Fruit fly (Drosophila melanogaster): ENCODE results near the gene CG32163.
A peak's percentile ranks its signal among the peaks of the same experiment; 100 is the strongest.

dm6 chr3L:16612972-16613371 is 26.0 kb downstream of the CG32163 start:
- TF ChIP-seq CG10631 (GFP tag; optimal IDR thresholded peaks at IDR 0.05): no peak
- TF ChIP-seq CG6276 (GFP tag; optimal IDR thresholded peaks at IDR 0.05): no peak
- no peak for TF ChIP-seq achi (GFP tag; optimal IDR thresholded peaks at IDR 0.05)
- no peak for TF ChIP-seq vri (GFP tag; optimal IDR thresholded peaks at IDR 0.05)
- no peak for TF ChIP-seq Eip75B (GFP tag; optimal IDR thresholded peaks at IDR 0.05)
- no peak for TF ChIP-seq CG3919 (GFP tag; optimal IDR thresholded peaks at IDR 0.05)
- peak; percentile 23 for TF ChIP-seq Hr4 (GFP tag; optimal IDR thresholded peaks at IDR 0.05)
- TF ChIP-seq CG16779 (tag; optimal IDR thresholded peaks at IDR 0.05): no peak
- no peak for TF ChIP-seq fkh (GFP tag; optimal IDR thresholded peaks at IDR 0.05)
- TF ChIP-seq lz (GFP tag; optimal IDR thresholded peaks at IDR 0.05): no peak
- no peak for TF ChIP-seq dsx (GFP tag; optimal IDR thresholded peaks at IDR 0.05; ENCODE audit: poor library complexity, severe bottlenecking)
